Fruit fly (Drosophila melanogaster): ENCODE measurements around the gene CG8012.
A peak's percentile ranks its signal among the peaks of the same experiment; 100 is the strongest.

CG8012 gene

dm6 chr3L:8180464-8181137, 34.5 kb upstream of the CG8012 start, which contains the start of the genes mthl7 and Uxs (continued):
- no peak for TF ChIP-seq pnt (GFP tag; optimal IDR thresholded peaks at IDR 0.05)
- TF ChIP-seq CTCF (GFP tag; optimal IDR thresholded peaks at IDR 0.05), result no peak
- TF ChIP-seq fd64A (GFP tag; optimal IDR thresholded peaks at IDR 0.05), result no peak
- TF ChIP-seq pzg (GFP tag; optimal IDR thresholded peaks at IDR 0.05), result peak; percentile 70
- TF ChIP-seq CG1529 (GFP tag; optimal IDR thresholded peaks at IDR 0.05), result no peak
- TF ChIP-seq salm (tag; optimal IDR thresholded peaks at IDR 0.05), result no peak
- no peak for TF ChIP-seq lab (GFP tag; optimal IDR thresholded peaks at IDR 0.05)
- no peak for TF ChIP-seq Xrp1 (GFP tag; IDR thresholded peaks at IDR 0.05)
- TF ChIP-seq bab2 (GFP tag; optimal IDR thresholded peaks at IDR 0.05), result no peak

dm6 chr3L:8185263-8186227, 29.5 kb upstream of the CG8012 start:
- TF ChIP-seq CG4707 (GFP tag; optimal IDR thresholded peaks at IDR 0.05), result no peak
- TF ChIP-seq CG11504 (tag; optimal IDR thresholded peaks at IDR 0.05), result peak; percentile 57
- no peak for TF ChIP-seq Rx (GFP tag; IDR thresholded peaks at IDR 0.05)
- TF ChIP-seq Asciz (GFP tag; optimal IDR thresholded peaks at IDR 0.05), result no peak
- no peak for TF ChIP-seq CG15601 (tag; optimal IDR thresholded peaks at IDR 0.05)
- peak; percentile 57 for TF ChIP-seq CG9609 (GFP tag; optimal IDR thresholded peaks at IDR 0.05)
- TF ChIP-seq CG6689 (GFP tag; IDR thresholded peaks at IDR 0.05), result peak; percentile 46
- peak; percentile 53; the same call in 1 of the 3 replicates for TF ChIP-seq CG7357 (GFP tag; IDR thresholded peaks at IDR 0.05)
- no peak for TF ChIP-seq cato (GFP tag; optimal IDR thresholded peaks at IDR 0.05; ENCODE audit: borderline replicate concordance)
- no peak for TF ChIP-seq CG8290 (GFP tag; optimal IDR thresholded peaks at IDR 0.05)
- TF ChIP-seq CG8290 (tag; optimal IDR thresholded peaks at IDR 0.05), result peak in 1 of 2 experiments; percentile 61
- peak; percentile 47 for TF ChIP-seq CG9817 (tag; optimal IDR thresholded peaks at IDR 0.05)
- TF ChIP-seq insv (GFP tag; optimal IDR thresholded peaks at IDR 0.05), result no peak
- TF ChIP-seq CG6791 (GFP tag; IDR thresholded peaks at IDR 0.05; ENCODE audit: partially characterized antibody), result no peak
- TF ChIP-seq CG14050 (GFP tag; IDR thresholded peaks at IDR 0.05), result 0 out of 3 replicates have a peak, but pooled peaks have one; percentile 16
- no peak for TF ChIP-seq H15 (GFP tag; IDR thresholded peaks at IDR 0.05)
- peak; percentile 31 for TF ChIP-seq tap (tag; optimal IDR thresholded peaks at IDR 0.05)
- TF ChIP-seq zfh2 (GFP tag; optimal IDR thresholded peaks at IDR 0.05), result peak; percentile 46
- TF ChIP-seq seq (GFP tag; IDR thresholded peaks at IDR 0.05), result peak; percentile 47
- TF ChIP-seq kay (GFP tag; optimal IDR thresholded peaks at IDR 0.05), result peak; percentile 43
- TF ChIP-seq CG14710 (tag; optimal IDR thresholded peaks at IDR 0.05), result no peak
- TF ChIP-seq chif (GFP tag; optimal IDR thresholded peaks at IDR 0.05), result peak in 1 of 2 experiments; percentile 49
- TF ChIP-seq CkIIα-i1 (GFP tag; IDR thresholded peaks at IDR 0.05), result no peak
- no peak for TF ChIP-seq Six4 (GFP tag; optimal IDR thresholded peaks at IDR 0.05)
- 0 out of 3 replicates have a peak, but pooled peaks have one; percentile 45 for TF ChIP-seq CG2889 (GFP tag; IDR thresholded peaks at IDR 0.05)
- peak; percentile 42 for TF ChIP-seq CG1602 (GFP tag; optimal IDR thresholded peaks at IDR 0.05)
- TF ChIP-seq CG12942 (GFP tag; optimal IDR thresholded peaks at IDR 0.05), result peak; percentile 26
- TF ChIP-seq en (GFP tag; optimal IDR thresholded peaks at IDR 0.05), result no peak
- no peak for TF ChIP-seq CG3065 (GFP tag; optimal IDR thresholded peaks at IDR 0.05)
- no peak for TF ChIP-seq NC2α (GFP tag; optimal IDR thresholded peaks at IDR 0.05)
- TF ChIP-seq gcm2 (GFP tag; optimal IDR thresholded peaks at IDR 0.05), result no peak
- no peak for TF ChIP-seq salm (tag; optimal IDR thresholded peaks at IDR 0.05)
- TF ChIP-seq Spps (tag; optimal IDR thresholded peaks at IDR 0.05), result no peak
- peak; percentile 62 for TF ChIP-seq CG9932 (GFP tag; IDR thresholded peaks at IDR 0.05)
- no peak; the same call in 2 of the 3 replicates for TF ChIP-seq B-H1 (GFP tag; IDR thresholded peaks at IDR 0.05)
- TF ChIP-seq CG4404 (GFP tag; IDR thresholded peaks at IDR 0.05), result no peak
- TF ChIP-seq gfzf (GFP tag; optimal IDR thresholded peaks at IDR 0.05), result no peak
- TF ChIP-seq CG43689 (GFP tag; IDR thresholded peaks at IDR 0.05), result no peak
- TF ChIP-seq Meics (GFP tag; optimal IDR thresholded peaks at IDR 0.05), result no peak
- TF ChIP-seq maf-S (GFP tag; optimal IDR thresholded peaks at IDR 0.05), result peak; percentile 23

All from whole organism, embryonic.